Fruit fly (Drosophila melanogaster): ENCODE measurements around the gene CG9368.
A peak's percentile ranks its signal among the peaks of the same experiment; 100 is the strongest.

CG9368 gene

DNA sequence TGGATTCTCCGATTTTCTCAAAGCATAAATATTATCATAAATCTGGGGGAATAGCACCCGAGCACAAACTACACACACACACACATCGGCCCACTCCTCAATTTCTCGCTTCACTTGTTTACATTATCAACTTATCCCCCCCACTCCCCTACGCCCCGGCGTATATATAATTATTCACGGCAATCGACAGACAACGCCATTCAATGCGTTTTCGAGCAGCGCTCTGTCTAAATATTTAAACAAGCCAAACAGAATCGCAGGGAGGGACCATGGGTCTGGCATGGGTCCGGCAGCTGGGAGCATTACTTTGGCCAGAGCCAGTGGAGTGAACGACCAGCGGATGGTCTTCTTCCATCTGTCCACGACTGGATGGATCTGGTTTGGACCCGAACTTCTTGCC, 25.8 kb upstream of the CG9368 start (continued):
- TF ChIP-seq CG8281 (tag; optimal IDR thresholded peaks at IDR 0.05) = peak; percentile 42
- TF ChIP-seq CG31365 (tag; optimal IDR thresholded peaks at IDR 0.05) = no peak
- TF ChIP-seq CG9797 (GFP tag; optimal IDR thresholded peaks at IDR 0.05) = no peak
- peak; percentile 79 for TF ChIP-seq CG2875 (GFP tag; optimal IDR thresholded peaks at IDR 0.05)
- TF ChIP-seq CG10543 (GFP tag; optimal IDR thresholded peaks at IDR 0.05) = peak; percentile 75
- TF ChIP-seq Meics (GFP tag; optimal IDR thresholded peaks at IDR 0.05) = no peak
- no peak for TF ChIP-seq Dp (GFP tag; optimal IDR thresholded peaks at IDR 0.05)
- TF ChIP-seq row (GFP tag; IDR thresholded peaks at IDR 0.05) = no peak
- no peak for TF ChIP-seq CG7928 (GFP tag; optimal IDR thresholded peaks at IDR 0.05)
- TF ChIP-seq CG6272 (GFP tag; IDR thresholded peaks at IDR 0.05) = no peak
- no peak for TF ChIP-seq luna (GFP tag; optimal IDR thresholded peaks at IDR 0.05)
- no peak for TF ChIP-seq Atf3 (GFP tag; optimal IDR thresholded peaks at IDR 0.05)
- peak; percentile 26; the same call in 1 of the 2 replicates for TF ChIP-seq CG1024 (GFP tag; IDR thresholded peaks at IDR 0.05)
- no peak for TF ChIP-seq p53 (GFP tag; optimal IDR thresholded peaks at IDR 0.05)
- TF ChIP-seq Elba2 (GFP tag; optimal IDR thresholded peaks at IDR 0.05) = no peak
- TF ChIP-seq vfl (GFP tag; optimal IDR thresholded peaks at IDR 0.05) = no peak
- no peak for TF ChIP-seq zen2 (GFP tag; IDR thresholded peaks at IDR 0.05; ENCODE audit: partially characterized antibody)
- TF ChIP-seq dpn (GFP tag; optimal IDR thresholded peaks at IDR 0.05) = peak in 1 of 2 experiments; percentile 5
- TF ChIP-seq tio (GFP tag; optimal IDR thresholded peaks at IDR 0.05) = no peak
- peak; percentile 65 for TF ChIP-seq CG7987 (GFP tag; optimal IDR thresholded peaks at IDR 0.05)
- no peak for TF ChIP-seq NK7.1 (GFP tag; optimal IDR thresholded peaks at IDR 0.05)
- no peak for TF ChIP-seq CG32772 (GFP tag; IDR thresholded peaks at IDR 0.05)
- TF ChIP-seq ssp (GFP tag; IDR thresholded peaks at IDR 0.05) = peak; percentile 16; the same call in 1 of the 2 replicates
- peak; percentile 65 for TF ChIP-seq odd (GFP tag; optimal IDR thresholded peaks at IDR 0.05)
- peak; percentile 25 for TF ChIP-seq CG11398 (GFP tag; optimal IDR thresholded peaks at IDR 0.05)
- TF ChIP-seq crol (GFP tag; IDR thresholded peaks at IDR 0.05) = peak; percentile 84
- peak; percentile 47 for TF ChIP-seq oc (tag; optimal IDR thresholded peaks at IDR 0.05)
- TF ChIP-seq Rfx (GFP tag; IDR thresholded peaks at IDR 0.05) = peak; percentile 18; the same call in 1 of the 2 replicates
- TF ChIP-seq Sin3A (optimal IDR thresholded peaks at IDR 0.05) = no peak
- TF ChIP-seq CG2129 (GFP tag; IDR thresholded peaks at IDR 0.05; ENCODE audit: partially characterized antibody) = no peak
- TF ChIP-seq tup (GFP tag; optimal IDR thresholded peaks at IDR 0.05) = no peak
- peak; percentile 29 for TF ChIP-seq shn (GFP tag; optimal IDR thresholded peaks at IDR 0.05)
- no peak for TF ChIP-seq repo (GFP tag; optimal IDR thresholded peaks at IDR 0.05)
- TF ChIP-seq chinmo (GFP tag; IDR thresholded peaks at IDR 0.05; ENCODE audit: partially characterized antibody) = 0 out of 4 replicates have a peak, but pooled peaks have one; percentile 59
- no peak for TF ChIP-seq crp (GFP tag; optimal IDR thresholded peaks at IDR 0.05)
- TF ChIP-seq pb (GFP tag; optimal IDR thresholded peaks at IDR 0.05) = no peak
- peak in 1 of 3 experiments; percentile 11 for TF ChIP-seq Stat92E (GFP tag; optimal IDR thresholded peaks at IDR 0.05)
- TF ChIP-seq CG8924 (tag; optimal IDR thresholded peaks at IDR 0.05) = peak; percentile 21
- TF ChIP-seq Sry-β (GFP tag; optimal IDR thresholded peaks at IDR 0.05) = peak; percentile 26
- no peak for TF ChIP-seq danr (GFP tag; IDR thresholded peaks at IDR 0.05)
- no peak for TF ChIP-seq pan (optimal IDR thresholded peaks at IDR 0.05)
- no peak for TF ChIP-seq pan (GFP tag; optimal IDR thresholded peaks at IDR 0.05 in 1 of 2, IDR thresholded peaks at IDR 0.05 in 1 of 2)
- no peak for TF ChIP-seq CHES-1-like (GFP tag; optimal IDR thresholded peaks at IDR 0.05)
- no peak for TF ChIP-seq vnd (GFP tag; IDR thresholded peaks at IDR 0.05; ENCODE audit: partially characterized antibody)
- no peak for TF ChIP-seq CG4424 (GFP tag; optimal IDR thresholded peaks at IDR 0.05)
- no peak for TF ChIP-seq Nf-YA (GFP tag; IDR thresholded peaks at IDR 0.05)
- TF ChIP-seq Awh (GFP tag; IDR thresholded peaks at IDR 0.05) = 0 out of 2 replicates have a peak, but pooled peaks have one; percentile 40
- peak; percentile 33; the same call in 1 of the 2 replicates for TF ChIP-seq CG5953 (GFP tag; IDR thresholded peaks at IDR 0.05)
- TF ChIP-seq CG2199 (GFP tag; IDR thresholded peaks at IDR 0.05) = 0 out of 3 replicates have a peak, but pooled peaks have one; percentile 76
- peak; percentile 52 for TF ChIP-seq CG4328 (GFP tag; optimal IDR thresholded peaks at IDR 0.05)
- TF ChIP-seq CG12659 (GFP tag; optimal IDR thresholded peaks at IDR 0.05) = no peak
